Worm (Caenorhabditis elegans) whole organism, L2 larva: ENCODE data around the gene F10C2.3.

Source experiments
- R02D3.7 ChIP-seq: fragments of 150-350 bp; optimal IDR thresholded peaks from 2 replicates; lab custom pipeline; 2014; ENCODE audit warnings: missing biosample characterization, missing genetic modification characterization
- egl-27 ChIP-seq: sonication (generic microtip); optimal IDR thresholded peaks from 3 replicates; lab custom pipeline; 2017; ENCODE audit warnings: missing biosample characterization, missing genetic modification reagents, missing genetic modification characterization
- elt-3 ChIP-seq: sonication (generic microtip); optimal IDR thresholded peaks from 2 replicates; lab custom pipeline; 2017; ENCODE audit warnings: missing biosample characterization, missing genetic modification characterization
- lin-11 ChIP-seq: fragments of 150-350 bp; sonication (generic microtip); optimal IDR thresholded peaks from 2 replicates; lab custom pipeline; 2014; ENCODE audit warnings: missing biosample characterization, missing genetic modification characterization, inconsistent platforms, mixed read lengths
- lin-13 ChIP-seq: fragments of 150-350 bp; optimal IDR thresholded peaks from 2 replicates; lab custom pipeline; 2014; ENCODE audit warnings: missing biosample characterization, missing genetic modification reagents, missing genetic modification characterization
- lsy-2 ChIP-seq, 2 experiments: fragments of 150-350 bp in 1 of 2; sonication (generic microtip) in 1 of 2; optimal IDR thresholded peaks; 2 replicates each; lab custom pipeline; 2014 to 2017; ENCODE audit warnings: missing biosample characterization in 2 of 2, missing genetic modification characterization in 2 of 2
- mbf-1 ChIP-seq: sonication (generic microtip); optimal IDR thresholded peaks from 2 replicates; lab custom pipeline; 2017; ENCODE audit warnings: missing biosample characterization, missing genetic modification characterization
- nhr-11 ChIP-seq: fragments of 150-350 bp; optimal IDR thresholded peaks from 2 replicates; lab custom pipeline; 2014; ENCODE audit warnings: missing biosample characterization, missing genetic modification characterization
- nhr-23 ChIP-seq: fragments of 150-350 bp; optimal IDR thresholded peaks from 2 replicates; lab custom pipeline; 2014; ENCODE audit warnings: missing biosample characterization, missing genetic modification reagents, missing genetic modification characterization
- peb-1 ChIP-seq: fragments of 150-350 bp; optimal IDR thresholded peaks from 2 replicates; lab custom pipeline; 2014; ENCODE audit warnings: missing biosample characterization, missing genetic modification characterization
- snpc-4 ChIP-seq: fragments of 150-350 bp; optimal IDR thresholded peaks from 2 replicates; lab custom pipeline; 2014; ENCODE audit warnings: missing biosample characterization, missing genetic modification characterization
- unc-55 ChIP-seq: fragments of 150-350 bp; sonication (generic microtip); optimal IDR thresholded peaks from 3 replicates; lab custom pipeline; 2014; ENCODE audit warnings: missing biosample characterization, missing genetic modification reagents, missing genetic modification characterization
- ztf-4 ChIP-seq: fragments of 150-350 bp; optimal IDR thresholded peaks from 2 replicates; lab custom pipeline; 2014; ENCODE audit warnings: missing biosample characterization, missing genetic modification characterization

- TF ChIP-seq elt-3 (tag; lab: Kevin White, UChicago) (no peak), egl-27 (tag; lab: Kevin White, UChicago) (no peak), unc-55 (GFP tag; lab: Kevin White, UChicago) (peak; percentile 12), peb-1 (tag; lab: Kevin White, UChicago) (no peak), R02D3.7 (tag; lab: Kevin White, UChicago) (no peak), ztf-4 (tag; lab: Kevin White, UChicago) (no peak), lin-11 (tag; lab: Kevin White, UChicago) (peak; percentile 32), nhr-23 (no peak), lin-13 (GFP tag; lab: Kevin White, UChicago) (no peak), nhr-11 (tag; lab: Kevin White, UChicago) (no peak), snpc-4 (tag; lab: Kevin White, UChicago) (no peak), mbf-1 (tag; lab: Kevin White, UChicago) (no peak), lsy-2 (tag; optimal IDR thresholded peaks at IDR 0.05; lab: Kevin White, UChicago) (no peak)
Measured at ce11 chrV:12038783-12039182, 18.7 kb downstream of the F10C2.3 start.
